Worm (Caenorhabditis elegans): ENCODE data around the gene spig-5.
"Not testable (repeated sequence)": the region's sequence is repeated elsewhere in the genome, so short reads cannot be mapped to it uniquely, and the experiment has no call there.

DNA sequence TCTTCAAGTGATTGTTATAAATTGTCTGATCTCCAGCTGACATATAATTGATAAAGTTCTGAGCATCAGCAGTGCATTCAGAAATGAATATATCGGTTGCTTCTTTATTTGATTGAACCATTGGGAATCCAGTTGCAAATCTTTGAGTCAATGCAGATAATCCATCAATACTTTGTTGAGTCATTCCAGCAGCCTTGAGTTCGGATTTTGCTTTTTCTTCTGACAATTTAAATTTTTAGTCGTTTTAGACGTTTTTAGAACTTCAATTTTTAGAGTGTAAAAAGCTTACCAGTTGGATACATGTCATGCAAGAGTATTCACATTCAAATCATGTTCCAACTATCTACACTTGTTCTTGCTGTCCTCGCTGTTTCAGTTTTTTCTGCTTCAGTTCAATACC, 1.4 kb downstream of the spig-5 start, which contains the start of gene F14D7.14:
- TF ChIP-seq nhr-77, ztf-4, elt-2, egl-27 (tag; optimal IDR thresholded peaks at IDR 0.05): not testable (repeated sequence)
